Worm (Caenorhabditis elegans): ENCODE results near the gene ddx-15.

The ddx-15 gene

DNA sequence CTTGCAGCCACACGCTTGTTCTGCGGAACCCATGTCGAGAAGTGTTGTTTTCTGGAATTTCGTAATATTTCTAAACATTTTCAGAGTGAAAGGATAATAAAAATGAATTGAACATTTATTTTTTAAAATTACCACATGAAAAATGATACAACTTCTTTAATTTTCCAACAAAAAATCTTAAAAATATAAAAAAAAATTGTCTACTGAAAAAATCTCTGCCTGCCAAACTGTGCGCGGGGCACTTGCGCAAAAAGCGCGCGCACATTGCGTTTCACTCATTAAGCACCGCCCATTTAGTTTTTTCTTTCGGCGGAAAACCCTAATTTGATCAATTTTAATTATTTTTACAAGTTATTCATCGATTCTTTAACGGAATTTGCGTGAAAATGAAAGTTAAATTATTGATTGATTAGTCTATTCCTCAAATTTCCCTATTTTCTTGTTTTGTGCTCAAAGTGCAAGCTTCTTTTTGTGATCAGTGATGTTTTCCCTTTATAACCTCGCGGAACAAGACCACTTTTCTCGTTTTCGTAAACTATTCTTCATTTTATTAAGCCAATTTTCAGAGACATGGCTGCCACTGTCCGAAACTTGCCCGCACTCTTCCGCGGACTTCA is 36.5 kb downstream of the ddx-15 start, which contains the start of the genes nmad-1 and hach-1:
Gene nmad-1, minus strand, starts transcription at position 51 of the 617 bp plus-strand sequence.
Gene hach-1, plus strand, starts transcription at position 567 of the 617 bp plus-strand sequence.
- 0 out of 2 replicates have a peak, but pooled peaks have one; percentile 10 for TF ChIP-seq zfh-2 (GFP tag; conservative IDR thresholded peaks at IDR 0.05)
- TF ChIP-seq nhr-90 (tag; optimal IDR thresholded peaks at IDR 0.05): no peak
- TF ChIP-seq ZK185.1 (tag; optimal IDR thresholded peaks at IDR 0.05; ENCODE audit: poor library complexity, severe bottlenecking): peak; percentile 87
- TF ChIP-seq egl-44 (GFP tag; IDR thresholded peaks at IDR 0.05): peak; percentile 57; the same call in 1 of the 2 replicates
- TF ChIP-seq rec-8 (tag; optimal IDR thresholded peaks at IDR 0.05): peak; percentile 28 to 45
- TF ChIP-seq ztf-18 (tag; optimal IDR thresholded peaks at IDR 0.05): peak; percentile 42
- peak in 2 of 3 experiments; percentile 60 to 75 for TF ChIP-seq lin-35 (GFP tag; optimal IDR thresholded peaks at IDR 0.05)
- TF ChIP-seq unc-130 (GFP tag; optimal IDR thresholded peaks at IDR 0.05): peak; percentile 21
- peak; percentile 53; the same call in 1 of the 2 replicates for TF ChIP-seq attf-3 (GFP tag; conservative IDR thresholded peaks at IDR 0.05)
- TF ChIP-seq nhr-120 (GFP tag; IDR thresholded peaks at IDR 0.05): no peak
- TF ChIP-seq ceh-91 (GFP tag; IDR thresholded peaks at IDR 0.05): no peak
- TF ChIP-seq attf-6 (GFP tag; IDR thresholded peaks at IDR 0.05): no peak
- TF ChIP-seq lin-26 (GFP tag; IDR thresholded peaks at IDR 0.05): 0 out of 2 replicates have a peak, but pooled peaks have one; percentile 41
- TF ChIP-seq F23B12.7 (tag; optimal IDR thresholded peaks at IDR 0.05; ENCODE audit: insufficient read depth): peak; percentile 72
- no peak for TF ChIP-seq bed-1 (GFP tag; IDR thresholded peaks at IDR 0.05)
- peak; percentile 55 for TF ChIP-seq die-1 (tag; optimal IDR thresholded peaks at IDR 0.05)
- TF ChIP-seq Y79H2A.3 (GFP tag; conservative IDR thresholded peaks at IDR 0.05): no peak
- peak; percentile 58 for TF ChIP-seq tbp1 (GFP tag; optimal IDR thresholded peaks at IDR 0.05)
- no peak for TF ChIP-seq B0261.1 (tag; optimal IDR thresholded peaks at IDR 0.05)
- TF ChIP-seq efl-1 (GFP tag; optimal IDR thresholded peaks at IDR 0.05): peak; percentile 36
- TF ChIP-seq somi-1 (GFP tag; optimal IDR thresholded peaks at IDR 0.05): no peak
- TF ChIP-seq ztf-26 (tag; optimal IDR thresholded peaks at IDR 0.05): peak; percentile 9
- TF ChIP-seq ama-1 (optimal IDR thresholded peaks at IDR 0.05): no peak
- peak in 1 of 2 experiments; percentile 31 for TF ChIP-seq ama-1 (GFP tag; optimal IDR thresholded peaks at IDR 0.05)
- peak; percentile 32; the same call in 1 of the 2 replicates for TF ChIP-seq egrh-3 (GFP tag; IDR thresholded peaks at IDR 0.05)
- TF ChIP-seq zim-3 (tag; optimal IDR thresholded peaks at IDR 0.05): no peak
- TF ChIP-seq rcor-1 (GFP tag; IDR thresholded peaks at IDR 0.05): peak; percentile 58
- no peak for TF ChIP-seq C17E4.6 (GFP tag; IDR thresholded peaks at IDR 0.05)
- no peak for TF ChIP-seq T26A5.8 (tag; optimal IDR thresholded peaks at IDR 0.05)
- TF ChIP-seq F22D6.2 (tag; optimal IDR thresholded peaks at IDR 0.05): peak; percentile 6
- peak; percentile 5 for TF ChIP-seq him-1 (tag; optimal IDR thresholded peaks at IDR 0.05)
- TF ChIP-seq Y53F4B.3 (GFP tag; IDR thresholded peaks at IDR 0.05): no peak
- peak; percentile 93 for TF ChIP-seq snpc-1.3 (tag; optimal IDR thresholded peaks at IDR 0.05; ENCODE audit: insufficient read depth)
- TF ChIP-seq F52B5.7 (tag; optimal IDR thresholded peaks at IDR 0.05): peak; percentile 19
- TF ChIP-seq cebp-1 (GFP tag; IDR thresholded peaks at IDR 0.05): no peak
- peak; percentile 83 for TF ChIP-seq cebp-1 (tag; optimal IDR thresholded peaks at IDR 0.05)
- TF ChIP-seq pha-4 (tag; optimal IDR thresholded peaks at IDR 0.05): no peak
- no peak for TF ChIP-seq sea-2 (GFP tag; IDR thresholded peaks at IDR 0.05)
- TF ChIP-seq K11D2.4 (GFP tag; IDR thresholded peaks at IDR 0.05): no peak
- TF ChIP-seq snpc-3.4 (tag; optimal IDR thresholded peaks at IDR 0.05): peak; percentile 88
- no peak for TF ChIP-seq aptf-2 (GFP tag; conservative IDR thresholded peaks at IDR 0.05)
- peak; percentile 89 for TF ChIP-seq madf-6 (GFP tag; IDR thresholded peaks at IDR 0.05)
- peak; percentile 38 for TF ChIP-seq tlf-1 (GFP tag; optimal IDR thresholded peaks at IDR 0.05)
- TF ChIP-seq dpl-1 (GFP tag; optimal IDR thresholded peaks at IDR 0.05): no peak
- no peak for TF ChIP-seq hmg-20 (GFP tag; IDR thresholded peaks at IDR 0.05)
- TF ChIP-seq lir-1 (GFP tag; conservative IDR thresholded peaks at IDR 0.05): peak; percentile 37; the same call in 1 of the 2 replicates
- TF ChIP-seq let-526 (GFP tag; IDR thresholded peaks at IDR 0.05): no peak
- TF ChIP-seq ekl-4 (GFP tag; IDR thresholded peaks at IDR 0.05): peak; percentile 90

All from whole organism, young adult.